Worm (Caenorhabditis elegans): ENCODE results near the gene grl-24.

- TF ChIP-seq ama-1 (optimal IDR thresholded peaks at IDR 0.05) (no peak), sea-2 (GFP tag; optimal IDR thresholded peaks at IDR 0.05) (no peak), pqm-1 (tag; optimal IDR thresholded peaks at IDR 0.05) (peak; percentile 6), nhr-11 (tag; optimal IDR thresholded peaks at IDR 0.05) (no peak), ceh-82 (tag; optimal IDR thresholded peaks at IDR 0.05) (no peak), nhr-23 (tag; optimal IDR thresholded peaks at IDR 0.05) (peak; percentile 15), elt-3 (tag; optimal IDR thresholded peaks at IDR 0.05) (no peak), elt-1 (tag; optimal IDR thresholded peaks at IDR 0.05) (no peak), fos-1 (tag; optimal IDR thresholded peaks at IDR 0.05) (no peak)
Observed at ce11 chrIV:17442503-17442902, 33.1 kb downstream of the grl-24 start, which contains the start of gene F11E6.11.

Measured in whole organism, L3 larva.